Worm (Caenorhabditis elegans) whole organism, early embryonic: ENCODE measurements around the gene C52E2.2.

Experiments
- aly-1 ChIP-seq: sonication (generic microtip); optimal IDR thresholded peaks from 2 replicates; lab custom pipeline; 2016; ENCODE audit warnings: missing genetic modification characterization, missing compliant biosample characterization
- hnd-1 ChIP-seq: sonication (generic microtip); optimal IDR thresholded peaks from 2 replicates; lab custom pipeline; 2016; ENCODE audit warnings: missing genetic modification characterization, missing compliant biosample characterization

DNA sequence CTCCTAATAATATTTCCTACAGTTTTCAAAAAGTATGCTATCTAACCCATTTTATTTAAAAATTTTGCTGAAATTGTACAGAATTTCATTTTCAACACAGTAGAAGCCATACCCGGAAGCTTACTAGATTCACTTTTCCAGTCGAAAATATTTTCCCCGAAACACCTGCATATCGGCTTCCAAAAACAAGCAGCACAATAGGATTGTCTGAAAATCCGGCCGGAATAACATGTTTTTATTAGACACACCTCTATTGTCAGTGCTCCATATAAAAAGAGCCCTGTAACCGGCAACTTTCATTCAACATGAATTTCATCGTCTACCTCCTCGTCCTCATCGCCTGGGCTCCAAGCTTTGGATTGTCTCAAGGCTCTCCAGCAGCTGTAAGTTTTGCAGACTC, at the start of gene C52E2.2:
- TF ChIP-seq hnd-1 (tag; lab: Kevin White, UChicago) (no peak), aly-1 (tag; lab: Kevin White, UChicago) (no peak)
